Fruit fly (Drosophila melanogaster) whole organism, pupa: Measurements from ENCODE around the gene SmydA-8.

ENCODE experiments used
- CG10348 ChIP-seq: fragments of 200-800 bp; sonication (Bioruptor generic); IDR thresholded peaks from 2 replicates; pipeline ENCODE4 v1.3.6; 2022; ENCODE audit warnings: missing biosample characterization, missing genetic modification characterization
- CG12605 ChIP-seq: fragments of 200-800 bp; sonication (Bioruptor generic); IDR thresholded peaks from 2 replicates; pipeline ENCODE4 v1.3.6; 2022; ENCODE audit warnings: missing biosample characterization, missing genetic modification characterization
- CG13204 ChIP-seq: fragments of 200-800 bp; sonication (Bioruptor generic); optimal IDR thresholded peaks from 2 replicates; lab custom pipeline; 2018; ENCODE audit warnings: missing biosample characterization, mild to moderate bottlenecking, missing genetic modification characterization, moderate library complexity
- CG14655 ChIP-seq: fragments of 200-800 bp; sonication (Bioruptor generic); optimal IDR thresholded peaks from 3 replicates; lab custom pipeline; 2017; ENCODE audit warnings: mild to moderate bottlenecking, missing biosample characterization, missing genetic modification reagents, missing genetic modification characterization
- CG15710 ChIP-seq: fragments of 200-800 bp; sonication (Bioruptor generic); optimal IDR thresholded peaks from 2 replicates; lab custom pipeline; 2018; ENCODE audit warnings: missing biosample characterization, mild to moderate bottlenecking, missing genetic modification characterization, moderate library complexity
- CG17806 ChIP-seq: fragments of 200-800 bp; sonication (Bioruptor generic); optimal IDR thresholded peaks from 2 replicates; lab custom pipeline; 2018; ENCODE audit warnings: missing biosample characterization, mild to moderate bottlenecking, missing genetic modification characterization, moderate library complexity
- CG32121 ChIP-seq: fragments of 200-800 bp; sonication (Bioruptor generic); IDR thresholded peaks from 2 replicates; pipeline ENCODE4 v1.3.6; 2022; ENCODE audit warnings: missing biosample characterization, missing genetic modification characterization
- CG34367 ChIP-seq: fragments of 200-800 bp; sonication (Bioruptor generic); optimal IDR thresholded peaks from 2 replicates; lab custom pipeline; 2018; ENCODE audit warnings: missing biosample characterization, mild to moderate bottlenecking, missing genetic modification characterization
- CG4496 ChIP-seq: fragments of 200-800 bp; sonication (Bioruptor generic); IDR thresholded peaks from 3 replicates; pipeline ENCODE4 v1.3.6; 2022; ENCODE audit warnings: missing biosample characterization, missing genetic modification characterization
- CG8159 ChIP-seq: fragments of 200-800 bp; sonication (Bioruptor generic); optimal IDR thresholded peaks from 3 replicates; lab custom pipeline; 2018; ENCODE audit warnings: missing biosample characterization, mild to moderate bottlenecking, missing genetic modification characterization, moderate library complexity
- CG8301 ChIP-seq: fragments of 200-800 bp; sonication (Bioruptor generic); optimal IDR thresholded peaks from 2 replicates; lab custom pipeline; 2018; ENCODE audit warnings: missing biosample characterization, mild to moderate bottlenecking, missing genetic modification characterization
- CG9948 ChIP-seq: fragments of 200-800 bp; sonication (Bioruptor generic); optimal IDR thresholded peaks from 2 replicates; lab custom pipeline; 2018; ENCODE audit warnings: missing biosample characterization, mild to moderate bottlenecking, missing genetic modification characterization, moderate library complexity
- D1 ChIP-seq: fragments of 200-800 bp; sonication (Bioruptor generic); optimal IDR thresholded peaks from 2 replicates; lab custom pipeline; 2018; ENCODE audit warnings: missing biosample characterization, mild to moderate bottlenecking, missing genetic modification characterization, moderate library complexity
- EcR ChIP-seq: fragments of 200-800 bp; sonication (Bioruptor generic); optimal IDR thresholded peaks from 3 replicates; lab custom pipeline; 2019; ENCODE audit warnings: missing biosample characterization, missing genetic modification characterization, mild to moderate bottlenecking, moderate library complexity, missing genetic modification reagents
- Ets98B ChIP-seq: fragments of 200-800 bp; sonication (Bioruptor generic); IDR thresholded peaks from 2 replicates; pipeline ENCODE4 v1.3.6; 2022; ENCODE audit warnings: missing biosample characterization, missing genetic modification characterization
- Pif1A ChIP-seq: fragments of 200-800 bp; sonication (Bioruptor generic); optimal IDR thresholded peaks from 3 replicates; lab custom pipeline; 2016; ENCODE audit warnings: missing biosample characterization, missing genetic modification characterization
- Pif1B ChIP-seq: fragments of 200-800 bp; sonication (Bioruptor generic); optimal IDR thresholded peaks from 3 replicates; lab custom pipeline; 2016; ENCODE audit warnings: missing biosample characterization, missing genetic modification characterization
- Snoo ChIP-seq: fragments of 200-800 bp; sonication (Bioruptor generic); optimal IDR thresholded peaks from 3 replicates; lab custom pipeline; 2017; ENCODE audit warnings: missing biosample characterization, mild to moderate bottlenecking, missing genetic modification characterization, inconsistent platforms
- fd96Ca ChIP-seq: fragments of 200-800 bp; sonication (Bioruptor generic); IDR thresholded peaks from 3 replicates; pipeline ENCODE4 v1.3.6; 2022; ENCODE audit warnings: missing biosample characterization, missing genetic modification characterization
- gl ChIP-seq: fragments of 200-800 bp; sonication (Bioruptor generic); optimal IDR thresholded peaks from 2 replicates; lab custom pipeline; 2018; ENCODE audit warnings: missing biosample characterization, mild to moderate bottlenecking, missing genetic modification characterization
- rn ChIP-seq: fragments of 200-800 bp; sonication (Bioruptor generic); IDR thresholded peaks from 2 replicates; pipeline ENCODE4 v1.3.6; 2022; ENCODE audit warnings: missing biosample characterization, missing genetic modification characterization

SmydA-8 gene

dm6 chrX:2225138-2225537, 11.5 kb upstream of the SmydA-8 start, which contains the start of gene pcx:
Gene pcx, plus strand, starts transcription at chrX:2225296.
- TF ChIP-seq CG4496 (GFP tag; lab: Robert Waterston, UW) = no peak
- TF ChIP-seq CG8159 (tag; lab: Kevin White, UChicago) = no peak
- no peak for TF ChIP-seq CG10348 (GFP tag; lab: Robert Waterston, UW)
- TF ChIP-seq CG12605 (GFP tag; lab: Robert Waterston, UW) = no peak
- no peak for TF ChIP-seq Ets98B (GFP tag; lab: Robert Waterston, UW)
- no peak for TF ChIP-seq EcR (GFP tag; lab: Kevin White, UChicago)
- no peak for TF ChIP-seq CG34367
- no peak for TF ChIP-seq fd96Ca
- no peak for TF ChIP-seq CG13204 (GFP tag; lab: Kevin White, UChicago)
- no peak for TF ChIP-seq CG32121 (GFP tag; lab: Robert Waterston, UW)
- no peak for TF ChIP-seq Snoo (tag; lab: Kevin White, UChicago)
- no peak for TF ChIP-seq Pif1A (GFP tag; lab: Kevin White, UChicago)
- no peak for TF ChIP-seq CG9948 (tag; lab: Kevin White, UChicago)
- TF ChIP-seq CG14655 = no peak
- no peak for TF ChIP-seq gl (tag; lab: Kevin White, UChicago)
- TF ChIP-seq Pif1B = no peak
- TF ChIP-seq CG8301 = no peak
- no peak for TF ChIP-seq CG15710
- no peak for TF ChIP-seq CG17806 (tag; lab: Kevin White, UChicago)
- no peak for TF ChIP-seq D1 (tag; lab: Kevin White, UChicago)

dm6 chrX:2223454-2223853, 9.8 kb upstream of the SmydA-8 start, which contains the start of gene CG14052:
Gene CG14052, plus strand, starts transcription at chrX:2223754.
- no peak for TF ChIP-seq CG9948 (tag; lab: Kevin White, UChicago)
- TF ChIP-seq Pif1B = no peak
- TF ChIP-seq EcR (GFP tag; lab: Kevin White, UChicago) = no peak

DNA sequence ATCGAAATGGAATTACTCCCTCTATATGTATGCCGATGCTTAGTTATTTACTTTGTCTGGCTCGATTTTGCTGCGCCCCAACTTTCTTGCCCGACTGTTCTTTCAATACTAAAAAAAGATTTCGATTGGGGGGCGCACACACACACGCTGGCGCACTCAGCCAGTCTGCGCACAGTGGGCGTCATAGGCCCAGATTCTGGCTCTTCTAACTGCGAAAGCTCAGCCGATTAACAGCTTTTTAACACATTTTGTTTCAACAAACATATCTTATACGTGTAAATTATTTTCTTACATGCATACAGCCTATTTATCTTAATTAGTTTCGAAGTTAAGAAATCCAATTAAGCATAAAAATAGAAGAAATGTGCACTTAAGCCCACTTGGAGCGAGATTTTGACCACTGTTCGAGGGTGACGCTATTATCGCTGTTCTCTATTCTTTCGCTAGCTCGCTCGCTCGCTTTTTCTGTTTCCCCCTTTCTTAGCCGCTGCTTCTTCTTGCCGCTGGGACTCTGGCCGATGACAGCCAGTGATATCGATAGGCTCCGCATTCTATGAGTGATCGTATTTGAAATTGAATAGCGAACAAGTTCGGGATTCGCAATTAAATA, 8.7 kb upstream of the SmydA-8 start, which contains the start of gene Vinc:
TSS of gene Vinc (minus strand) at position 387 of the 610 bp plus-strand sequence.
- TF ChIP-seq CG13204 (GFP tag; lab: Kevin White, UChicago) (no peak), D1 (tag; lab: Kevin White, UChicago) (no peak), Ets98B (GFP tag; lab: Robert Waterston, UW) (peak; percentile 88), CG32121 (GFP tag; lab: Robert Waterston, UW) (peak; percentile 90), CG12605 (GFP tag; lab: Robert Waterston, UW) (peak; percentile 45; the same call in 1 of the 2 replicates), CG14655 (peak; percentile 94), CG10348 (GFP tag; lab: Robert Waterston, UW) (peak; percentile 34; the same call in 1 of the 2 replicates), CG34367 (peak; percentile 80), gl (tag; lab: Kevin White, UChicago) (peak; percentile 85), rn (GFP tag; lab: Robert Waterston, UW) (peak; percentile 40; the same call in 1 of the 2 replicates), CG4496 (GFP tag; lab: Robert Waterston, UW) (peak; percentile 84), Pif1A (GFP tag; lab: Kevin White, UChicago) (peak; percentile 92), CG8159 (tag; lab: Kevin White, UChicago) (peak; percentile 94), CG15710 (peak; percentile 79), CG17806 (tag; lab: Kevin White, UChicago) (peak; percentile 86), CG9948 (tag; lab: Kevin White, UChicago) (peak; percentile 79), Pif1B (peak; percentile 87), CG8301 (peak; percentile 93), EcR (GFP tag; lab: Kevin White, UChicago) (peak; percentile 72), Snoo (tag; lab: Kevin White, UChicago) (peak; percentile 90), fd96Ca (peak; percentile 92)

DNA sequence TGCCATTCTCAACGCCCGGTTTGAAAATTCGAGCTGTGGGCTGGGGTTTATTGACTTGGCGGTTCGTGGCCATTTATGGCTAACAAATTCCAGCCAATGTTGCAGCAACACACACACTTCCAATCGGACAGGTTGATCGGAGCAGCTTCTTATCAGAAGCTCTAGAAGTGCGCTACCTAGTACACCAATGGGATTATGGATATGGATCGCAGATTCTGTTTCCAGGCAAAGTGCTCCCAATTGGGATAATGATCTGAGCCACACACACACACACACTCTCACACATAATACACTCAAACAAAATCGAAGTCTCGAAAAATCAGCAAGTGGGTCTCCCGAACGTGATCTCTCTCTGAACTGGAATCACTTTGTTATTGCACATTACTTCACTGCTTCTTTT, 8.0 kb upstream of the SmydA-8 start:
- TF ChIP-seq CG15710 (no peak), CG10348 (GFP tag; lab: Robert Waterston, UW) (no peak), CG8301 (no peak), gl (tag; lab: Kevin White, UChicago) (no peak), CG8159 (tag; lab: Kevin White, UChicago) (no peak), rn (GFP tag; lab: Robert Waterston, UW) (no peak), EcR (GFP tag; lab: Kevin White, UChicago) (no peak), CG4496 (GFP tag; lab: Robert Waterston, UW) (no peak), fd96Ca (no peak), CG14655 (no peak), D1 (tag; lab: Kevin White, UChicago) (no peak)

DNA sequence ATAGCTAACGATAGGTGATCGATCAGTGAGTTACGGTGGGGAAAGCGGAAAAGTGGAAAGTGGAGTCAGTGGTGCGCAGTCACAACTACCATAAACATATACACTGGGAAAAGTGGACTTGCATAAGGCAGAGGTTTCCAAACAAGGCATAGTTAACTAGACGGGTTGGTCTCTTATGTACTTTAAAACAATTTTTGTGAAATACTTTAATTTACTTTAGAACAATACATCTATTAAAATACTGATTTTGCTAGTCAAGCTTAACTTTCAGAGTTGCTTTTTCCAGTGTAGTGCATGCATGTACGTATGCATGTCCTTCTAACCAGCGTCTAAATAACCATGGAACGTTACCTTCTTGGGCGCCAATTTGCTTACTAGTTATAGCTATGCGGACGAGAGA, 6.3 kb upstream of the SmydA-8 start:
- TF ChIP-seq CG12605 (GFP tag; lab: Robert Waterston, UW) (no peak), fd96Ca (peak; percentile 44; the same call in 2 of the 3 replicates), CG32121 (GFP tag; lab: Robert Waterston, UW) (no peak), Pif1B (no peak), rn (GFP tag; lab: Robert Waterston, UW) (no peak), CG4496 (GFP tag; lab: Robert Waterston, UW) (peak; percentile 56; the same call in 1 of the 3 replicates), CG9948 (tag; lab: Kevin White, UChicago) (peak; percentile 20), gl (tag; lab: Kevin White, UChicago) (no peak), D1 (tag; lab: Kevin White, UChicago) (no peak), EcR (GFP tag; lab: Kevin White, UChicago) (no peak), CG15710 (no peak), CG34367 (no peak), CG14655 (peak; percentile 50), CG8159 (tag; lab: Kevin White, UChicago) (peak; percentile 13), CG8301 (peak; percentile 57), CG17806 (tag; lab: Kevin White, UChicago) (peak; percentile 21), CG10348 (GFP tag; lab: Robert Waterston, UW) (no peak), CG13204 (GFP tag; lab: Kevin White, UChicago) (no peak), Snoo (tag; lab: Kevin White, UChicago) (no peak), Ets98B (GFP tag; lab: Robert Waterston, UW) (peak; percentile 56; the same call in 1 of the 2 replicates), Pif1A (GFP tag; lab: Kevin White, UChicago) (peak; percentile 41)
- TF ChIP-seq, all 21 proteins: peak for 9
